Worm (Caenorhabditis elegans) whole organism, mixed stage, embryonic: ENCODE measurements around the gene glr-2.

Source experiments
- bed-3 ChIP-seq: fragments of 200-800 bp; sonication (Bioruptor generic); optimal IDR thresholded peaks from 3 replicates; lab custom pipeline; 2018; ENCODE audit warnings: mild to moderate bottlenecking, missing genetic modification characterization, moderate library complexity, missing compliant biosample characterization
- elt-1 ChIP-seq: sonication (generic microtip); optimal IDR thresholded peaks from 2 replicates; lab custom pipeline; 2017; ENCODE audit warnings: missing genetic modification characterization, mild to moderate bottlenecking, missing compliant biosample characterization, antibody characterized with exemption, moderate library complexity, borderline replicate concordance; ENCODE audit not compliant: insufficient read depth
- elt-3 ChIP-seq: fragments of 150-350 bp; optimal IDR thresholded peaks from 2 replicates; lab custom pipeline; 2014; ENCODE audit warnings: missing biosample characterization, missing genetic modification characterization
- lin-13 ChIP-seq: fragments of 150-350 bp; optimal IDR thresholded peaks from 2 replicates; lab custom pipeline; 2014; ENCODE audit warnings: missing biosample characterization, missing genetic modification characterization
- lsy-2 ChIP-seq: fragments of 150-350 bp; optimal IDR thresholded peaks from 2 replicates; lab custom pipeline; 2014; ENCODE audit warnings: missing biosample characterization, missing genetic modification characterization
- nhr-12 ChIP-seq: fragments of 150-350 bp; optimal IDR thresholded peaks from 2 replicates; lab custom pipeline; 2014; ENCODE audit warnings: missing biosample characterization, missing genetic modification characterization
- snpc-4 ChIP-seq: fragments of 150-350 bp; optimal IDR thresholded peaks from 2 replicates; lab custom pipeline; 2014; ENCODE audit warnings: missing biosample characterization, missing genetic modification characterization
- sptf-1 ChIP-seq: sonication (generic microtip); optimal IDR thresholded peaks from 2 replicates; lab custom pipeline; 2017; ENCODE audit warnings: mild to moderate bottlenecking, missing genetic modification characterization, moderate library complexity, missing compliant biosample characterization
- unc-62 ChIP-seq: fragments of 150-350 bp; optimal IDR thresholded peaks from 2 replicates; lab custom pipeline; 2014; ENCODE audit warnings: missing biosample characterization, missing genetic modification reagents, missing genetic modification characterization

DNA sequence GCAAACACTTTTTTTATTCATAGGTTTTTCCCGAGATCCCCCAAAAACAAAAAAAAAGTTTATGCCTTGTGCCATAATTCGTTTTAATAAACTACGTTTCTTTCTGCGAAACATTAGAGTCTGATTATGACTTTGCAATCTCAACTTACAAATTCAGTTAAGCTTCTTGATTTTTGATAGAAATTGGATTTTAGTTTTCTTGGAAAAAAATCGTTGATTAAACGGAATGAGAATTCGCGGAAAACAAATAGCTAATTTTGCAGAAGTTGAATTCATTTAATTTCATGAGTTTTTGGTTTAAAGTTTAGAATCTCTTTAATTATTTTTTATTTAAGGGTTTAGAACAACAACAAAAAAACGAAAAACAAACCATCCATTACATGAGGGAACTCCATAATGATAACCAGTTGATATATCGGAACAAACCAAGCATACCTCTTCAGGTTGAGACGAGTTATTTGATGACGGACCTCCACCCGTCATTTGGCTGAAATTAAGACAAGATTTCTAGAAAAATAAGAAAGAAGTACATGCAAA is 29.7 kb downstream of the glr-2 start, which contains the start of gene nhr-10:
- TF ChIP-seq unc-62 (GFP tag; lab: Kevin White, UChicago) (no peak), snpc-4 (no peak), bed-3 (GFP tag; lab: Kevin White, UChicago) (no peak), sptf-1 (no peak), elt-1 (tag; lab: Kevin White, UChicago) (no peak), nhr-12 (tag; lab: Kevin White, UChicago) (no peak), elt-3 (tag; lab: Kevin White, UChicago) (no peak), lsy-2 (tag; lab: Kevin White, UChicago) (no peak), lin-13 (tag; lab: Kevin White, UChicago) (no peak)
